Worm (Caenorhabditis elegans) whole organism, L4 larva: ENCODE data around the gene T07C4.3.

Source experiments
- F49E8.2 ChIP-seq: sonication (generic microtip); optimal IDR thresholded peaks from 2 replicates; lab custom pipeline; 2016; ENCODE audit warnings: missing compliant biosample characterization, mild to moderate bottlenecking, missing genetic modification characterization, borderline replicate concordance
- Y105C5A.15 ChIP-seq: fragments of 200-800 bp; sonication (Bioruptor generic); IDR thresholded peaks from 2 replicates; pipeline ENCODE4 v1.3.6; 2022; ENCODE audit warnings: missing genetic modification characterization, missing compliant biosample characterization
- ZK546.5 ChIP-seq, 2 experiments: sonication (generic microtip); optimal IDR thresholded peaks; 2 replicates each; lab custom pipeline; 2017; ENCODE audit warnings: missing biosample characterization in 2 of 2, missing genetic modification characterization in 2 of 2
- aha-1 ChIP-seq: fragments of 150-350 bp; peaks from one replicate; lab custom pipeline; 2014; ENCODE audit warnings: missing biosample characterization, missing genetic modification characterization
- ceh-20 ChIP-seq: fragments of 200-800 bp; sonication (Bioruptor generic); IDR thresholded peaks from 2 replicates; pipeline ENCODE4 v1.3.6; 2022; ENCODE audit warnings: missing genetic modification reagents, missing genetic modification characterization, missing compliant biosample characterization
- hlh-30 ChIP-seq: sonication (generic microtip); optimal IDR thresholded peaks from 2 replicates; lab custom pipeline; 2017; ENCODE audit warnings: antibody characterized with exemption, mild to moderate bottlenecking, missing genetic modification characterization, missing compliant biosample characterization; ENCODE audit not compliant: insufficient read depth
- lin-39 ChIP-seq: fragments of 150-350 bp; optimal IDR thresholded peaks from 2 replicates; lab custom pipeline; 2014; ENCODE audit warnings: missing biosample characterization, missing genetic modification reagents, missing genetic modification characterization
- mdl-1 ChIP-seq, 2 experiments: fragments of 150-350 bp in 1 of 2; sonication (generic microtip) in 1 of 2; optimal IDR thresholded peaks; 2 replicates each; lab custom pipeline; 2014 to 2017; ENCODE audit warnings: missing biosample characterization in 2 of 2, missing genetic modification characterization in 2 of 2
- nhr-111 ChIP-seq: fragments of 200-800 bp; sonication (Bioruptor generic); optimal IDR thresholded peaks from 2 replicates; lab custom pipeline; 2018; ENCODE audit warnings: mild to moderate bottlenecking, missing genetic modification characterization, missing compliant biosample characterization
- nhr-28 ChIP-seq: fragments of 150-350 bp; optimal IDR thresholded peaks from 2 replicates; lab custom pipeline; 2014; ENCODE audit warnings: missing biosample characterization, missing genetic modification characterization
- pqm-1 ChIP-seq: sonication (generic microtip); optimal IDR thresholded peaks from 2 replicates; lab custom pipeline; 2017; ENCODE audit warnings: missing biosample characterization, missing genetic modification characterization
- unc-130 ChIP-seq: sonication (generic microtip); optimal IDR thresholded peaks from 2 replicates; lab custom pipeline; 2016; ENCODE audit warnings: missing genetic modification reagents, missing genetic modification characterization, missing compliant biosample characterization

ce11 chrIII:10351595-10352207 is at the start of gene T07C4.3:
- TF ChIP-seq pqm-1 (tag; lab: Kevin White, UChicago) (no peak), nhr-111 (no peak), lin-39 (no peak), unc-130 (GFP tag; lab: Kevin White, UChicago) (no peak), mdl-1 (tag; optimal IDR thresholded peaks at IDR 0.05; lab: Kevin White, UChicago) (no peak), aha-1 (tag; lab: Kevin White, UChicago) (no peak), nhr-28 (tag; lab: Kevin White, UChicago) (no peak), hlh-30 (tag; lab: Kevin White, UChicago) (no peak), Y105C5A.15 (GFP tag; lab: Robert Waterston, UW) (no peak), F49E8.2 (tag; lab: Kevin White, UChicago) (no peak), ZK546.5 (tag; optimal IDR thresholded peaks at IDR 0.05; lab: Kevin White, UChicago) (no peak), ceh-20 (no peak)
